Worm (Caenorhabditis elegans) whole organism, late embryonic: Measurements from ENCODE around the gene pqe-1.

Source experiments
- K02D7.2 ChIP-seq: sonication (generic microtip); optimal IDR thresholded peaks from 2 replicates; lab custom pipeline; 2017; ENCODE audit warnings: mild to moderate bottlenecking, missing genetic modification characterization, missing compliant biosample characterization
- Y22D7AL.16 ChIP-seq: sonication (generic microtip); optimal IDR thresholded peaks from 2 replicates; lab custom pipeline; 2016; ENCODE audit warnings: missing genetic modification characterization, missing compliant biosample characterization
- ahr-1 ChIP-seq: sonication (generic microtip); optimal IDR thresholded peaks from 2 replicates; lab custom pipeline; 2016; ENCODE audit warnings: missing genetic modification characterization, missing compliant biosample characterization
- ama-1 ChIP-seq: fragments of 150-350 bp; optimal IDR thresholded peaks from 2 replicates; lab custom pipeline; 2014
- ceh-14 ChIP-seq: sonication (generic microtip); optimal IDR thresholded peaks from 2 replicates; lab custom pipeline; 2016; ENCODE audit warnings: missing genotype, missing genetic modification characterization, missing compliant biosample characterization
- ceh-18 ChIP-seq: sonication (generic microtip); optimal IDR thresholded peaks from 2 replicates; lab custom pipeline; 2016; ENCODE audit warnings: missing genetic modification characterization, missing compliant biosample characterization
- ceh-19 ChIP-seq: fragments of 200-800 bp; sonication (Bioruptor generic); optimal IDR thresholded peaks from 2 replicates; lab custom pipeline; 2018; ENCODE audit warnings: mild to moderate bottlenecking, missing genetic modification characterization, missing compliant biosample characterization
- ceh-2 ChIP-seq: sonication (generic microtip); optimal IDR thresholded peaks from 2 replicates; lab custom pipeline; 2016; ENCODE audit warnings: missing genotype, missing genetic modification characterization, missing compliant biosample characterization
- ceh-22 ChIP-seq: sonication (generic microtip); optimal IDR thresholded peaks from 2 replicates; lab custom pipeline; 2017; ENCODE audit warnings: missing biosample characterization, missing genetic modification characterization
- ceh-24 ChIP-seq: sonication (generic microtip); optimal IDR thresholded peaks from 2 replicates; lab custom pipeline; 2016; ENCODE audit warnings: mild to moderate bottlenecking, missing genetic modification characterization, missing compliant biosample characterization
- ceh-30 ChIP-seq: fragments of 150-350 bp; optimal IDR thresholded peaks from 2 replicates; lab custom pipeline; 2014; ENCODE audit warnings: missing biosample characterization, missing genetic modification characterization
- ceh-31 ChIP-seq: sonication (generic microtip); optimal IDR thresholded peaks from 2 replicates; lab custom pipeline; 2016; ENCODE audit warnings: missing genetic modification characterization, missing compliant biosample characterization
- ceh-34 ChIP-seq: sonication (generic microtip); optimal IDR thresholded peaks from 2 replicates; lab custom pipeline; 2016; ENCODE audit warnings: mild to moderate bottlenecking, missing genetic modification characterization, missing compliant biosample characterization
- ceh-45 ChIP-seq: fragments of 200-800 bp; sonication (Bioruptor generic); IDR thresholded peaks from 2 replicates; pipeline ENCODE4 v1.3.6; 2022; ENCODE audit warnings: missing genetic modification reagents, missing genetic modification characterization, missing compliant biosample characterization
- ceh-48 ChIP-seq: sonication (generic microtip); optimal IDR thresholded peaks from 2 replicates; lab custom pipeline; 2016; ENCODE audit warnings: missing genetic modification characterization, inconsistent platforms, missing compliant biosample characterization
- ceh-6 ChIP-seq: fragments of 200-800 bp; sonication (Bioruptor generic); optimal IDR thresholded peaks from 2 replicates; lab custom pipeline; 2018; ENCODE audit warnings: mild to moderate bottlenecking, missing genetic modification characterization, missing compliant biosample characterization
- ceh-9 ChIP-seq: sonication (generic microtip); optimal IDR thresholded peaks from 2 replicates; lab custom pipeline; 2016; ENCODE audit warnings: mild to moderate bottlenecking, missing genetic modification characterization, inconsistent platforms, missing compliant biosample characterization
- che-1 ChIP-seq: sonication (generic microtip); optimal IDR thresholded peaks from 2 replicates; lab custom pipeline; 2016; ENCODE audit warnings: mild to moderate bottlenecking, missing genetic modification characterization, missing compliant biosample characterization
- elt-2 ChIP-seq: sonication (generic microtip); optimal IDR thresholded peaks from 2 replicates; lab custom pipeline; 2016; ENCODE audit warnings: missing genetic modification reagents, missing genetic modification characterization, missing compliant biosample characterization
- ets-4 ChIP-seq: sonication (generic microtip); optimal IDR thresholded peaks from 2 replicates; lab custom pipeline; 2016; ENCODE audit warnings: missing genetic modification characterization, missing compliant biosample characterization
- eyg-1 ChIP-seq: sonication (generic microtip); optimal IDR thresholded peaks from 2 replicates; lab custom pipeline; 2016; ENCODE audit warnings: missing genotype, missing genetic modification characterization, missing compliant biosample characterization
- fax-1 ChIP-seq: sonication (generic microtip); optimal IDR thresholded peaks from 2 replicates; lab custom pipeline; 2016; ENCODE audit warnings: missing genotype, missing genetic modification characterization, missing compliant biosample characterization
- gmeb-2 ChIP-seq: sonication (generic microtip); optimal IDR thresholded peaks from 2 replicates; lab custom pipeline; 2016; ENCODE audit warnings: missing genetic modification characterization, inconsistent platforms, missing compliant biosample characterization
- hlh-13 ChIP-seq: fragments of 200-800 bp; sonication (Bioruptor generic); optimal IDR thresholded peaks from 2 replicates; lab custom pipeline; 2018; ENCODE audit warnings: mild to moderate bottlenecking, missing genetic modification characterization, missing compliant biosample characterization
- hlh-15 ChIP-seq: sonication (generic microtip); optimal IDR thresholded peaks from 2 replicates; lab custom pipeline; 2016; ENCODE audit warnings: missing genetic modification characterization, missing compliant biosample characterization
- hlh-30 ChIP-seq: sonication (generic microtip); optimal IDR thresholded peaks from 2 replicates; lab custom pipeline; 2017; ENCODE audit warnings: antibody characterized with exemption, missing genetic modification characterization, missing compliant biosample characterization; ENCODE audit not compliant: insufficient read depth
- lim-6 ChIP-seq: sonication (generic microtip); optimal IDR thresholded peaks from 2 replicates; lab custom pipeline; 2016; ENCODE audit warnings: missing genetic modification characterization, missing compliant biosample characterization
- lin-11 ChIP-seq: fragments of 200-800 bp; sonication (Bioruptor generic); optimal IDR thresholded peaks from 2 replicates; lab custom pipeline; 2018; ENCODE audit warnings: mild to moderate bottlenecking, missing genetic modification characterization, missing compliant biosample characterization
- madf-2 ChIP-seq: sonication (generic microtip); optimal IDR thresholded peaks from 2 replicates; lab custom pipeline; 2017; ENCODE audit warnings: missing genetic modification characterization, missing compliant biosample characterization
- mec-3 ChIP-seq: sonication (generic microtip); optimal IDR thresholded peaks from 2 replicates; lab custom pipeline; 2016; ENCODE audit warnings: borderline replicate concordance, missing genetic modification characterization, missing compliant biosample characterization
- nfya-1 ChIP-seq: sonication (generic microtip); optimal IDR thresholded peaks from 2 replicates; lab custom pipeline; 2017; ENCODE audit warnings: missing genetic modification characterization, mild to moderate bottlenecking, missing compliant biosample characterization, antibody characterized with exemption, moderate library complexity
- nhr-11 ChIP-seq: fragments of 150-350 bp; optimal IDR thresholded peaks from 2 replicates; lab custom pipeline; 2014; ENCODE audit warnings: missing biosample characterization, missing genetic modification characterization
- odd-2 ChIP-seq: sonication (generic microtip); optimal IDR thresholded peaks from 2 replicates; lab custom pipeline; 2017; ENCODE audit warnings: antibody characterized with exemption, mild to moderate bottlenecking, missing genetic modification characterization, missing compliant biosample characterization
- pag-3 ChIP-seq: sonication (generic microtip); optimal IDR thresholded peaks from 2 replicates; lab custom pipeline; 2016; ENCODE audit warnings: missing compliant biosample characterization, missing genetic modification characterization, borderline replicate concordance
- pha-2 ChIP-seq: sonication (generic microtip); optimal IDR thresholded peaks from 2 replicates; lab custom pipeline; 2017; ENCODE audit warnings: mild to moderate bottlenecking, missing genetic modification characterization, missing compliant biosample characterization
- pqm-1 ChIP-seq: sonication (generic microtip); optimal IDR thresholded peaks from 2 replicates; lab custom pipeline; 2016; ENCODE audit warnings: missing genetic modification characterization, missing compliant biosample characterization
- pros-1 ChIP-seq: fragments of 150-350 bp; optimal IDR thresholded peaks from 2 replicates; lab custom pipeline; 2014; ENCODE audit warnings: missing biosample characterization, missing genetic modification reagents, missing genetic modification characterization
- rnt-1 ChIP-seq: sonication (generic microtip); optimal IDR thresholded peaks from 2 replicates; lab custom pipeline; 2016; ENCODE audit warnings: missing genetic modification characterization, missing compliant biosample characterization
- sdc-2 ChIP-seq: sonication (generic microtip); optimal IDR thresholded peaks from 2 replicates; lab custom pipeline; 2016; ENCODE audit warnings: missing genotype, missing genetic modification characterization, missing compliant biosample characterization
- sox-2 ChIP-seq: fragments of 200-800 bp; sonication (Bioruptor generic); IDR thresholded peaks from 2 replicates; pipeline ENCODE4 v1.3.6; 2022; ENCODE audit warnings: missing genetic modification reagents, missing genetic modification characterization, missing compliant biosample characterization
- sox-4 ChIP-seq: sonication (generic microtip); optimal IDR thresholded peaks from 2 replicates; lab custom pipeline; 2017; ENCODE audit warnings: mild to moderate bottlenecking, missing genetic modification characterization, inconsistent platforms, missing compliant biosample characterization
- tbx-2 ChIP-seq: sonication (generic microtip); optimal IDR thresholded peaks from 2 replicates; lab custom pipeline; 2016; ENCODE audit warnings: missing genetic modification characterization, missing compliant biosample characterization
- ttx-3 ChIP-seq: sonication (generic microtip); optimal IDR thresholded peaks from 2 replicates; lab custom pipeline; 2016; ENCODE audit warnings: missing genetic modification reagents, missing genetic modification characterization, missing compliant biosample characterization
- unc-3 ChIP-seq, 2 experiments: fragments of 200-800 bp in 1 of 2; sonication (Bioruptor generic) in 1 of 2; sonication (generic microtip) in 1 of 2; conservative IDR thresholded peaks in 1 of 2; optimal IDR thresholded peaks in 1 of 2; 2 replicates each; pipeline versions ENCODE4 v1.3.6 to Lab custom; 2016 to 2022; ENCODE audit warnings: missing compliant biosample characterization in 2 of 2, missing genetic modification characterization in 2 of 2, missing genetic modification reagents in 1 of 2
- unc-42 ChIP-seq: sonication (generic microtip); optimal IDR thresholded peaks from 2 replicates; lab custom pipeline; 2016; ENCODE audit warnings: missing genotype, missing genetic modification characterization, missing compliant biosample characterization
- unc-86 ChIP-seq: sonication (generic microtip); optimal IDR thresholded peaks from 2 replicates; lab custom pipeline; 2016; ENCODE audit warnings: missing genetic modification characterization, missing compliant biosample characterization
- zip-5 ChIP-seq: sonication (generic microtip); optimal IDR thresholded peaks from 2 replicates; lab custom pipeline; 2016; ENCODE audit warnings: missing genetic modification characterization, missing compliant biosample characterization

pqe-1 gene

DNA sequence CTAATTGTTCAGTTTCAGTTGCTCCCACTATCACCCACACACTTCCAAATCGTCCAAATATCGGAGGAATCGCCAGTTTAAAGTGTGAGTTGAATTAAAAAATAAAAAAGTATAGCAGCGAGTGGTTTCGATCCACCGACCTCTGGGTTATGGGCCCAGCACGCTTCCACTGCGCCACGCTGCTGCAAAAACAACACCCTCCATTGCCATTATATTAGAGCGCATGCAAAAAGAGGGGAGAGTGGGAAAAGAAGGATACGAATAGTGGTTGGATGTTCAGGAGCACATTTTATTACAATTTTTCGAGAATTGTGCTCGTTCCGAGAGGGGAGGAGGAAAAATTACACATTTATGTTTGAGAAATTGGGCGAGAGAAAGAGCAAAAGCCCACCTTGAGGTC is 16.2 kb upstream of the pqe-1 start (continued):
- TF ChIP-seq ceh-31: peak; percentile 57
- TF ChIP-seq Y22D7AL.16 (tag; lab: Kevin White, UChicago): peak; percentile 80
- TF ChIP-seq lim-6 (tag; lab: Kevin White, UChicago): peak; percentile 22
- peak; percentile 81 for TF ChIP-seq sdc-2
- TF ChIP-seq K02D7.2 (tag; lab: Kevin White, UChicago): peak; percentile 80
- TF ChIP-seq ceh-45 (GFP tag; lab: Robert Waterston, UW): peak; percentile 80
- TF ChIP-seq pag-3 (tag; lab: Kevin White, UChicago): no peak
- peak; percentile 88 for TF ChIP-seq hlh-13 (GFP tag; lab: Kevin White, UChicago)
- peak; percentile 84 for TF ChIP-seq ceh-6
- no peak for TF ChIP-seq nhr-11
- peak; percentile 33 for TF ChIP-seq zip-5
- peak; percentile 85 for TF ChIP-seq ceh-18 (tag; lab: Kevin White, UChicago)
- no peak for TF ChIP-seq pros-1 (tag; lab: Kevin White, UChicago)
- TF ChIP-seq tbx-2: peak; percentile 83
- TF ChIP-seq unc-3 (GFP tag; conservative IDR thresholded peaks at IDR 0.05; lab: Robert Waterston, UW): peak; percentile 82
- TF ChIP-seq unc-3 (tag; optimal IDR thresholded peaks at IDR 0.05; lab: Kevin White, UChicago): peak; percentile 78
- no peak for TF ChIP-seq unc-42 (tag; lab: Kevin White, UChicago)
- TF ChIP-seq nfya-1: peak; percentile 68
- TF ChIP-seq ceh-22 (tag; lab: Kevin White, UChicago): no peak
- peak; percentile 86 for TF ChIP-seq sox-4 (tag; lab: Kevin White, UChicago)
- TF ChIP-seq pqm-1 (tag; lab: Kevin White, UChicago): peak; percentile 81
- TF ChIP-seq ets-4 (tag; lab: Kevin White, UChicago): peak; percentile 88
- TF ChIP-seq hlh-15 (tag; lab: Kevin White, UChicago): peak; percentile 63
- peak; percentile 77 for TF ChIP-seq madf-2 (tag; lab: Kevin White, UChicago)
- TF ChIP-seq sox-2: peak; percentile 78
- peak; percentile 41 for TF ChIP-seq ceh-24
- peak; percentile 33 for TF ChIP-seq hlh-30 (tag; lab: Kevin White, UChicago)
- peak; percentile 77 for TF ChIP-seq ceh-9 (tag; lab: Kevin White, UChicago)
- peak; percentile 87 for TF ChIP-seq unc-86
- peak; percentile 60 for TF ChIP-seq ceh-30 (tag; lab: Kevin White, UChicago)
- peak; percentile 63 for TF ChIP-seq eyg-1 (tag; lab: Kevin White, UChicago)
- peak; percentile 92 for TF ChIP-seq pha-2 (tag; lab: Kevin White, UChicago)
- peak; percentile 44 for TF ChIP-seq mec-3 (tag; lab: Kevin White, UChicago)
- peak; percentile 80 for TF ChIP-seq ceh-2
- TF ChIP-seq gmeb-2: peak; percentile 91
- peak; percentile 82 for TF ChIP-seq rnt-1 (tag; lab: Kevin White, UChicago)
- TF ChIP-seq che-1 (tag; lab: Kevin White, UChicago): peak; percentile 90
- TF ChIP-seq ceh-14: peak; percentile 89
- TF ChIP-seq lin-11 (tag; lab: Kevin White, UChicago): peak; percentile 66
- TF ChIP-seq fax-1: peak; percentile 87
- peak; percentile 67 for TF ChIP-seq odd-2 (tag; lab: Kevin White, UChicago)
- no peak for TF ChIP-seq ama-1

DNA sequence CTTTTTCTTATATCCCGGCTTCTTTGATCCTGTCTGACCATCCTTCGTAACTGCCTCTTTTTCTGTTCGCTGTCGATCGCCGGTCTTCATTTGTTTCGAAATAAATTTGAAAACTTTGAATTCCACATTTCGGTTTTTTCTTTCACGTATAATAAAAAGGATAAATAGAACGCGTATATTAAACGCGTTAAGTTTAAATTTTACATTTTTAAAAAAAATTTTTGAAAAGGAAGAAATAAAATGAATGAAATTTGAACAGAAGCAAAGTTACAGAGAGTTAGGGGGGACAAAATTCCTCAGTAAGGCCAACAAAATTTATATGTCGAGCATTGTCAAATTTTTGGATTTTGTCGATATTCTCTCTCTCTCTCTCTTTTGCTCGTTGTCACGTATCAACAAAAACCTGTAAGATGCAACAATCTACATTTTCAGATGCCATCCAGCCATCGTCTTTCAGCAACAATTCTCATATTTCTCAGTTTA is 9.2 kb upstream of the pqe-1 start, which contains the start of the genes T15B12.2 and F52C9.5:
TSS of gene T15B12.2 (minus strand) at position 101 of the 483 bp plus-strand sequence.
TSS of gene F52C9.5 (plus strand) at position 433 of the 483 bp plus-strand sequence.
- TF ChIP-seq ahr-1 (no peak), ceh-2 (no peak), tbx-2 (no peak), unc-86 (no peak), odd-2 (tag; lab: Kevin White, UChicago) (no peak), lin-11 (tag; lab: Kevin White, UChicago) (no peak), pqm-1 (tag; lab: Kevin White, UChicago) (no peak), ceh-30 (tag; lab: Kevin White, UChicago) (no peak), ceh-48 (no peak), elt-2 (tag; lab: Kevin White, UChicago) (no peak), ceh-34 (tag; lab: Kevin White, UChicago) (no peak), lim-6 (tag; lab: Kevin White, UChicago) (no peak), nfya-1 (no peak), ceh-31 (no peak), ceh-19 (GFP tag; lab: Kevin White, UChicago) (no peak), ttx-3 (tag; lab: Kevin White, UChicago) (no peak)
- TF ChIP-seq, all 69 proteins: peak for 0
